Fruit fly (Drosophila melanogaster) whole organism, prepupa: ENCODE data around the gene Pus1.
A peak's percentile ranks its signal among the peaks of the same experiment; 100 is the strongest.

ENCODE experiments used
- Blimp-1 ChIP-seq: fragments of 200-800 bp; sonication (Bioruptor generic); optimal IDR thresholded peaks from 3 replicates; lab custom pipeline; 2017; ENCODE audit warnings: missing biosample characterization, missing genetic modification characterization, mild to moderate bottlenecking, moderate library complexity, missing genetic modification reagents
- CG10631 ChIP-seq: fragments of 200-800 bp; sonication (Bioruptor generic); optimal IDR thresholded peaks from 2 replicates; lab custom pipeline; 2016; ENCODE audit warnings: missing biosample characterization, missing genetic modification characterization
- CG10669 ChIP-seq: fragments of 200-800 bp; sonication (Bioruptor generic); optimal IDR thresholded peaks from 3 replicates; lab custom pipeline; 2018; ENCODE audit warnings: missing biosample characterization, mild to moderate bottlenecking, missing genetic modification characterization, moderate library complexity
- CG11762 ChIP-seq: fragments of 200-800 bp; sonication (Bioruptor generic); optimal IDR thresholded peaks from 3 replicates; lab custom pipeline; 2016; ENCODE audit warnings: missing biosample characterization, missing genetic modification characterization; ENCODE audit not compliant: insufficient read depth
- CG15336 ChIP-seq: fragments of 200-800 bp; sonication (Bioruptor generic); IDR thresholded peaks from 2 replicates; pipeline ENCODE4 v1.3.6; 2022; ENCODE audit warnings: missing biosample characterization, missing genetic modification characterization
- CG1621 ChIP-seq: fragments of 200-800 bp; sonication (Bioruptor generic); optimal IDR thresholded peaks from 3 replicates; lab custom pipeline; 2018; ENCODE audit warnings: missing biosample characterization, mild to moderate bottlenecking, missing genetic modification characterization
- CG16779 ChIP-seq: fragments of 200-800 bp; sonication (Bioruptor generic); optimal IDR thresholded peaks from 3 replicates; lab custom pipeline; 2017; ENCODE audit warnings: missing biosample characterization, mild to moderate bottlenecking, missing genetic modification characterization
- CG3032 ChIP-seq: fragments of 200-800 bp; optimal IDR thresholded peaks from 2 replicates; lab custom pipeline; 2019; ENCODE audit warnings: missing biosample characterization, mild to moderate bottlenecking, missing genetic modification characterization, moderate library complexity
- CG31627 ChIP-seq: fragments of 200-800 bp; sonication (Bioruptor generic); optimal IDR thresholded peaks from 3 replicates; lab custom pipeline; 2016; ENCODE audit warnings: missing biosample characterization, missing genetic modification characterization
- CG3919 ChIP-seq: fragments of 200-800 bp; sonication (Bioruptor generic); optimal IDR thresholded peaks from 3 replicates; lab custom pipeline; 2016; ENCODE audit warnings: missing biosample characterization, missing genetic modification characterization
- CG4318 ChIP-seq: fragments of 200-800 bp; sonication (Bioruptor generic); optimal IDR thresholded peaks from 3 replicates; lab custom pipeline; 2017; ENCODE audit warnings: missing biosample characterization, mild to moderate bottlenecking, missing genetic modification characterization
- CG6163 ChIP-seq: fragments of 200-800 bp; sonication (Bioruptor generic); IDR thresholded peaks from 3 replicates; pipeline ENCODE4 v1.3.6; 2022; ENCODE audit warnings: missing biosample characterization, missing genetic modification characterization
- CG6276 ChIP-seq: fragments of 200-800 bp; sonication (Bioruptor generic); optimal IDR thresholded peaks from 2 replicates; lab custom pipeline; 2017; ENCODE audit warnings: missing biosample characterization, mild to moderate bottlenecking, missing genetic modification characterization
- CG6792 ChIP-seq: fragments of 200-800 bp; sonication (Bioruptor generic); optimal IDR thresholded peaks from 3 replicates; lab custom pipeline; 2016; ENCODE audit warnings: missing biosample characterization, missing genetic modification characterization
- CG6854 ChIP-seq: fragments of 200-800 bp; sonication (Bioruptor generic); optimal IDR thresholded peaks from 2 replicates; lab custom pipeline; 2017; ENCODE audit warnings: missing biosample characterization, mild to moderate bottlenecking, missing genetic modification characterization
- CG7368 ChIP-seq: fragments of 200-800 bp; sonication (Bioruptor generic); optimal IDR thresholded peaks from 3 replicates; lab custom pipeline; 2016; ENCODE audit warnings: missing biosample characterization, missing genetic modification characterization
- CG9139 ChIP-seq: fragments of 200-800 bp; sonication (Bioruptor generic); optimal IDR thresholded peaks from 3 replicates; lab custom pipeline; 2017; ENCODE audit warnings: missing biosample characterization, mild to moderate bottlenecking, missing genetic modification characterization
- Eip78C ChIP-seq: fragments of 200-800 bp; sonication (Bioruptor generic); peaks from one replicate; lab custom pipeline; 2016; ENCODE audit warnings: missing biosample characterization, missing genetic modification characterization
- Ets96B ChIP-seq: fragments of 200-800 bp; optimal IDR thresholded peaks from 2 replicates; lab custom pipeline; 2019; ENCODE audit warnings: missing biosample characterization, mild to moderate bottlenecking, missing genetic modification characterization, moderate library complexity
- Gug ChIP-seq: fragments of 200-800 bp; sonication (Bioruptor generic); IDR thresholded peaks from 2 replicates; pipeline ENCODE4 v1.3.6; 2022; ENCODE audit warnings: missing biosample characterization, missing genetic modification characterization
- Hr4 ChIP-seq: fragments of 200-800 bp; sonication (Bioruptor generic); optimal IDR thresholded peaks from 3 replicates; lab custom pipeline; 2016; ENCODE audit warnings: missing biosample characterization, missing genetic modification characterization
- Met ChIP-seq: fragments of 200-800 bp; sonication (Bioruptor generic); optimal IDR thresholded peaks from 3 replicates; lab custom pipeline; 2016; ENCODE audit warnings: missing biosample characterization, missing genetic modification characterization
- OdsH ChIP-seq: fragments of 200-800 bp; sonication (Bioruptor generic); optimal IDR thresholded peaks from 3 replicates; lab custom pipeline; 2016; ENCODE audit warnings: missing biosample characterization, missing genetic modification characterization
- Sox102F ChIP-seq: fragments of 200-800 bp; sonication (Bioruptor generic); optimal IDR thresholded peaks from 2 replicates; lab custom pipeline; 2016; ENCODE audit warnings: missing biosample characterization, mild to moderate bottlenecking, missing genetic modification characterization
- Sox14 ChIP-seq: fragments of 200-800 bp; sonication (Bioruptor generic); optimal IDR thresholded peaks from 3 replicates; lab custom pipeline; 2016; ENCODE audit warnings: missing biosample characterization, missing genetic modification characterization
- Sox15 ChIP-seq: fragments of 200-800 bp; sonication (Bioruptor generic); optimal IDR thresholded peaks from 3 replicates; lab custom pipeline; 2016; ENCODE audit warnings: missing biosample characterization, missing genetic modification characterization
- achi ChIP-seq: fragments of 200-800 bp; sonication (Bioruptor generic); optimal IDR thresholded peaks from 3 replicates; lab custom pipeline; 2016; ENCODE audit warnings: missing biosample characterization, missing genetic modification characterization
- acj6 ChIP-seq: fragments of 200-800 bp; sonication (Bioruptor generic); optimal IDR thresholded peaks from 3 replicates; lab custom pipeline; 2016; ENCODE audit warnings: missing biosample characterization, missing genetic modification characterization
- cyc ChIP-seq: fragments of 200-800 bp; sonication (Bioruptor generic); optimal IDR thresholded peaks from 3 replicates; lab custom pipeline; 2016; ENCODE audit warnings: missing biosample characterization, missing genetic modification characterization
- dac ChIP-seq: fragments of 200-800 bp; sonication (Bioruptor generic); optimal IDR thresholded peaks from 2 replicates; lab custom pipeline; 2017; ENCODE audit warnings: missing biosample characterization, mild to moderate bottlenecking, missing genetic modification characterization
- dsx ChIP-seq: fragments of 200-800 bp; optimal IDR thresholded peaks from 3 replicates; lab custom pipeline; 2019; ENCODE audit warnings: missing biosample characterization, mild to moderate bottlenecking, missing genetic modification characterization, moderate library complexity; ENCODE audit not compliant: poor library complexity, severe bottlenecking
- eg ChIP-seq: fragments of 200-800 bp; sonication (Bioruptor generic); IDR thresholded peaks from 3 replicates; pipeline ENCODE4 v1.3.6; 2022; ENCODE audit warnings: missing biosample characterization, missing genetic modification characterization
- esn ChIP-seq: fragments of 200-800 bp; sonication (Bioruptor generic); optimal IDR thresholded peaks from 2 replicates; lab custom pipeline; 2016; ENCODE audit warnings: missing biosample characterization, mild to moderate bottlenecking, missing genetic modification characterization, moderate library complexity
- fd59A ChIP-seq: fragments of 200-800 bp; sonication (Bioruptor generic); optimal IDR thresholded peaks from 2 replicates; lab custom pipeline; 2017; ENCODE audit warnings: missing biosample characterization, mild to moderate bottlenecking, missing genetic modification characterization, missing genetic modification reagents
- fd85E ChIP-seq: fragments of 200-800 bp; sonication (Bioruptor generic); optimal IDR thresholded peaks from 3 replicates; lab custom pipeline; 2016; ENCODE audit warnings: missing biosample characterization, missing genetic modification characterization
- fkh ChIP-seq: fragments of 200-800 bp; sonication (Bioruptor generic); optimal IDR thresholded peaks from 3 replicates; lab custom pipeline; 2017; ENCODE audit warnings: missing biosample characterization, mild to moderate bottlenecking, missing genetic modification characterization, moderate library complexity
- lz ChIP-seq: fragments of 200-800 bp; sonication (Bioruptor generic); optimal IDR thresholded peaks from 3 replicates; lab custom pipeline; 2016; ENCODE audit warnings: missing biosample characterization, missing genetic modification characterization
- net ChIP-seq: fragments of 200-800 bp; sonication (Bioruptor generic); optimal IDR thresholded peaks from 3 replicates; lab custom pipeline; 2016; ENCODE audit warnings: missing biosample characterization, missing genetic modification characterization
- pdm3 ChIP-seq: fragments of 200-800 bp; sonication (Bioruptor generic); optimal IDR thresholded peaks from 3 replicates; lab custom pipeline; 2016; ENCODE audit warnings: missing biosample characterization, missing genetic modification characterization
- salr ChIP-seq, 2 experiments: fragments of 200-800 bp; sonication (Bioruptor generic); optimal IDR thresholded peaks; 3 replicates each; lab custom pipeline; 2016 to 2018; ENCODE audit warnings: missing biosample characterization in 2 of 2, missing genetic modification characterization in 2 of 2, mild to moderate bottlenecking in 1 of 2
- spab ChIP-seq: fragments of 200-800 bp; sonication (Bioruptor generic); optimal IDR thresholded peaks from 2 replicates; lab custom pipeline; 2017; ENCODE audit warnings: missing biosample characterization, mild to moderate bottlenecking, missing genetic modification characterization, missing genetic modification reagents
- ss ChIP-seq, 2 experiments: fragments of 200-800 bp; sonication (Bioruptor generic); optimal IDR thresholded peaks; 2 replicates in 1 of 2; 3 replicates in 1 of 2; lab custom pipeline; 2017 to 2018; ENCODE audit warnings: mild to moderate bottlenecking in 2 of 2, missing biosample characterization in 2 of 2, missing genetic modification characterization in 2 of 2, moderate library complexity in 1 of 2
- svp ChIP-seq: fragments of 200-800 bp; sonication (Bioruptor generic); peaks from one replicate; lab custom pipeline; 2016; ENCODE audit warnings: missing biosample characterization, missing genetic modification characterization
- topi ChIP-seq: fragments of 200-800 bp; sonication (Bioruptor generic); optimal IDR thresholded peaks from 3 replicates; lab custom pipeline; 2016; ENCODE audit warnings: missing biosample characterization, missing genetic modification characterization
- vri ChIP-seq: fragments of 200-800 bp; sonication (Bioruptor generic); optimal IDR thresholded peaks from 3 replicates; lab custom pipeline; 2016; ENCODE audit warnings: missing biosample characterization, mild to moderate bottlenecking, missing genetic modification characterization

The Pus1 gene

dm6 chr3R:20551487-20552079 lies 40.9 kb downstream of the Pus1 start:
- no peak for TF ChIP-seq CG1621 (tag; lab: Kevin White, UChicago)
- no peak for TF ChIP-seq ss (GFP tag; optimal IDR thresholded peaks at IDR 0.05; lab: Kevin White, UChicago)
- TF ChIP-seq CG7368 (GFP tag; lab: Kevin White, UChicago) = no peak
- peak; percentile 48; the same call in 2 of the 3 replicates for TF ChIP-seq eg (GFP tag; lab: Robert Waterston, UW)
- TF ChIP-seq Ets96B = no peak
- TF ChIP-seq CG6276 (GFP tag; lab: Kevin White, UChicago) = no peak
- peak; percentile 26 for TF ChIP-seq Eip78C
- TF ChIP-seq acj6 = no peak
- TF ChIP-seq fkh = peak; percentile 89
- TF ChIP-seq fd59A (GFP tag; lab: Kevin White, UChicago) = no peak

- TF ChIP-seq CG15336 (GFP tag; lab: Robert Waterston, UW) (peak; percentile 52; the same call in 1 of the 2 replicates), CG10669 (GFP tag; lab: Kevin White, UChicago) (no peak), fd85E (GFP tag; lab: Kevin White, UChicago) (no peak), eg (GFP tag; lab: Robert Waterston, UW) (peak; percentile 68), pdm3 (GFP tag; lab: Kevin White, UChicago) (no peak), CG9139 (GFP tag; lab: Kevin White, UChicago) (peak; percentile 67), Sox15 (GFP tag; lab: Kevin White, UChicago) (no peak), topi (GFP tag; lab: Kevin White, UChicago) (peak; percentile 39), ss (GFP tag; optimal IDR thresholded peaks at IDR 0.05; lab: Kevin White, UChicago) (peak; percentile 38 to 64), fkh (peak; percentile 99), salr (GFP tag; optimal IDR thresholded peaks at IDR 0.05; lab: Kevin White, UChicago) (no peak), achi (GFP tag; lab: Kevin White, UChicago) (peak; percentile 16), Met (GFP tag; lab: Kevin White, UChicago) (peak; percentile 6), CG6792 (no peak), Ets96B (peak; percentile 28), OdsH (GFP tag; lab: Kevin White, UChicago) (peak; percentile 10), spab (GFP tag; lab: Kevin White, UChicago) (peak; percentile 25), CG7368 (GFP tag; lab: Kevin White, UChicago) (peak; percentile 21), CG3919 (GFP tag; lab: Kevin White, UChicago) (peak; percentile 13), CG6276 (GFP tag; lab: Kevin White, UChicago) (peak; percentile 59), Sox14 (peak; percentile 16), CG6854 (peak; percentile 38), dac (GFP tag; lab: Kevin White, UChicago) (no peak), svp (peak; percentile 73), CG4318 (GFP tag; lab: Kevin White, UChicago) (no peak), cyc (GFP tag; lab: Kevin White, UChicago) (no peak), Gug (GFP tag; lab: Robert Waterston, UW) (no peak), fd59A (GFP tag; lab: Kevin White, UChicago) (no peak), CG31627 (no peak), dsx (GFP tag; lab: Kevin White, UChicago) (peak; percentile 51), CG11762 (GFP tag; lab: Kevin White, UChicago) (peak; percentile 24), net (GFP tag; lab: Kevin White, UChicago) (peak; percentile 43), Sox102F (GFP tag; lab: Kevin White, UChicago) (peak; percentile 48), CG16779 (tag; lab: Kevin White, UChicago) (peak; percentile 62), lz (GFP tag; lab: Kevin White, UChicago) (no peak), vri (GFP tag; lab: Kevin White, UChicago) (peak; percentile 79), CG6163 (GFP tag; lab: Robert Waterston, UW) (peak; percentile 45; the same call in 2 of the 3 replicates), CG3032 (tag; lab: Kevin White, UChicago) (no peak), Eip78C (peak; percentile 78), CG10631 (GFP tag; lab: Kevin White, UChicago) (no peak), acj6 (no peak), esn (peak; percentile 35), Hr4 (GFP tag; lab: Kevin White, UChicago) (no peak), Blimp-1 (GFP tag; lab: Kevin White, UChicago) (no peak)
Observed at dm6 chr3R:20550632-20551486, 41.6 kb downstream of the Pus1 start.
